Fruit fly (Drosophila melanogaster) whole organism, embryonic: Measurements from ENCODE around the gene rasp.

Experiments used
- Bgb ChIP-seq: fragments of 200-800 bp; sonication (Bioruptor generic); IDR thresholded peaks from 2 replicates; pipeline ENCODE4 v1.3.6; 2022; ENCODE audit warnings: missing biosample characterization, missing genetic modification characterization; ENCODE audit not compliant: partially characterized antibody
- Bteb2 ChIP-seq: fragments of 200-800 bp; sonication (Bioruptor generic); optimal IDR thresholded peaks from 2 replicates; lab custom pipeline; 2016; ENCODE audit warnings: missing biosample characterization, missing genetic modification characterization
- CG10321 ChIP-seq: fragments of 200-800 bp; sonication (Bioruptor generic); IDR thresholded peaks from 2 replicates; pipeline ENCODE4 v1.3.6; 2022; ENCODE audit warnings: missing biosample characterization, missing genetic modification characterization
- CG11504 ChIP-seq: fragments of 200-800 bp; sonication (Bioruptor generic); optimal IDR thresholded peaks from 3 replicates; lab custom pipeline; 2019; ENCODE audit warnings: missing biosample characterization, mild to moderate bottlenecking, missing genetic modification characterization, moderate library complexity
- CG18476 ChIP-seq: fragments of 200-800 bp; sonication (Bioruptor generic); optimal IDR thresholded peaks from 2 replicates; lab custom pipeline; 2016; ENCODE audit warnings: missing biosample characterization, mild to moderate bottlenecking, missing genetic modification characterization
- CG2116 ChIP-seq: fragments of 200-800 bp; sonication (Bioruptor generic); optimal IDR thresholded peaks from 3 replicates; lab custom pipeline; 2018; ENCODE audit warnings: missing biosample characterization, mild to moderate bottlenecking, missing genetic modification characterization
- CG2129 ChIP-seq: fragments of 200-800 bp; sonication (Bioruptor generic); IDR thresholded peaks from 2 replicates; pipeline ENCODE4 v1.3.6; 2022; ENCODE audit warnings: missing biosample characterization, missing genetic modification characterization; ENCODE audit not compliant: partially characterized antibody
- CG32532 ChIP-seq: fragments of 200-800 bp; sonication (Bioruptor generic); IDR thresholded peaks from 2 replicates; pipeline ENCODE4 v1.3.6; 2022; ENCODE audit warnings: missing biosample characterization, missing genetic modification characterization
- CG3847 ChIP-seq: fragments of 200-800 bp; sonication (Bioruptor generic); IDR thresholded peaks from 2 replicates; pipeline ENCODE4 v1.3.6; 2022; ENCODE audit warnings: missing biosample characterization, missing genetic modification characterization
- CG4282 ChIP-seq: fragments of 200-800 bp; sonication (Bioruptor generic); optimal IDR thresholded peaks from 2 replicates; lab custom pipeline; 2016; ENCODE audit warnings: missing biosample characterization, missing genetic modification characterization
- CG4854 ChIP-seq: fragments of 200-800 bp; sonication (Bioruptor generic); optimal IDR thresholded peaks from 2 replicates; lab custom pipeline; 2016; ENCODE audit warnings: missing biosample characterization, missing genetic modification characterization, inconsistent platforms
- CG6791 ChIP-seq: fragments of 200-800 bp; sonication (Bioruptor generic); IDR thresholded peaks from 3 replicates; pipeline ENCODE4 v1.3.6; 2022; ENCODE audit warnings: missing biosample characterization, missing genetic modification characterization; ENCODE audit not compliant: partially characterized antibody
- CG6813 ChIP-seq: fragments of 200-800 bp; sonication (Bioruptor generic); optimal IDR thresholded peaks from 2 replicates; lab custom pipeline; 2017; ENCODE audit warnings: missing biosample characterization, missing genetic modification characterization, mild to moderate bottlenecking, moderate library complexity, missing genetic modification reagents
- Chrac-16 ChIP-seq: fragments of 200-800 bp; sonication (Bioruptor generic); optimal IDR thresholded peaks from 3 replicates; lab custom pipeline; 2016; ENCODE audit warnings: missing biosample characterization, missing genetic modification characterization
- Dbx ChIP-seq: fragments of 200-800 bp; sonication (Bioruptor generic); IDR thresholded peaks from 3 replicates; pipeline ENCODE4 v1.3.6; 2022; ENCODE audit warnings: missing biosample characterization, missing genetic modification characterization
- Ets65A ChIP-seq: fragments of 200-800 bp; sonication (Bioruptor generic); peaks from one replicate; lab custom pipeline; 2016; ENCODE audit warnings: missing biosample characterization, missing genetic modification characterization
- Fer1 ChIP-seq: fragments of 200-800 bp; sonication (Bioruptor generic); optimal IDR thresholded peaks from 2 replicates; lab custom pipeline; 2017; ENCODE audit warnings: missing biosample characterization, mild to moderate bottlenecking, missing genetic modification characterization
- Gsc ChIP-seq: fragments of 200-800 bp; sonication (Bioruptor generic); IDR thresholded peaks from 2 replicates; pipeline ENCODE4 v1.3.6; 2022; ENCODE audit warnings: missing biosample characterization, missing genetic modification characterization
- Gug ChIP-seq: fragments of 200-800 bp; sonication (Bioruptor generic); IDR thresholded peaks from 4 replicates; pipeline ENCODE4 v1.3.6; 2022; ENCODE audit warnings: missing biosample characterization, missing genetic modification characterization
- HmgD ChIP-seq: fragments of 200-800 bp; sonication (Bioruptor generic); optimal IDR thresholded peaks from 3 replicates; lab custom pipeline; 2016; ENCODE audit warnings: missing biosample characterization, missing genetic modification characterization
- Hr78 ChIP-seq, 2 experiments: fragments of 200-800 bp in 1 of 2; fragments of >200 bp in 1 of 2; sonication (Bioruptor generic) in 1 of 2; optimal IDR thresholded peaks; 2 replicates each; lab custom pipeline; 2017 to 2019; ENCODE audit warnings: missing biosample characterization in 2 of 2, missing genetic modification characterization in 2 of 2, mild to moderate bottlenecking in 1 of 2, moderate library complexity in 1 of 2
- Med ChIP-seq: fragments of 200-800 bp; sonication (Bioruptor generic); peaks from one replicate; lab custom pipeline; 2016; ENCODE audit warnings: missing biosample characterization, missing genetic modification characterization, mild to moderate bottlenecking, inconsistent platforms, moderate library complexity
- Pdp1 ChIP-seq, 2 experiments: fragments of 200-800 bp; sonication (Bioruptor generic); optimal IDR thresholded peaks; 3 replicates each; lab custom pipeline; 2016; ENCODE audit warnings: missing biosample characterization in 2 of 2, missing genetic modification characterization in 2 of 2, mild to moderate bottlenecking in 1 of 2, moderate library complexity in 1 of 2
- Scr ChIP-seq: fragments of 200-800 bp; sonication (Bioruptor generic); IDR thresholded peaks from 2 replicates; pipeline ENCODE4 v1.3.6; 2022; ENCODE audit warnings: missing biosample characterization, missing genetic modification characterization; ENCODE audit not compliant: partially characterized antibody
- Sox102F ChIP-seq: fragments of 200-800 bp; sonication (Bioruptor generic); optimal IDR thresholded peaks from 2 replicates; lab custom pipeline; 2018; ENCODE audit warnings: missing biosample characterization, mild to moderate bottlenecking, missing genetic modification characterization, moderate library complexity
- ara ChIP-seq: fragments of 200-800 bp; sonication (Bioruptor generic); IDR thresholded peaks from 2 replicates; pipeline ENCODE4 v1.3.6; 2022; ENCODE audit warnings: missing biosample characterization, missing genetic modification characterization
- bcd ChIP-seq: fragments of 200-800 bp; sonication (Bioruptor generic); optimal IDR thresholded peaks from 2 replicates; lab custom pipeline; 2017; ENCODE audit warnings: missing biosample characterization, mild to moderate bottlenecking, missing genetic modification characterization
- br ChIP-seq: fragments of >200 bp; optimal IDR thresholded peaks from 2 replicates; lab custom pipeline; 2017
- cg ChIP-seq: fragments of 200-800 bp; sonication (Bioruptor generic); optimal IDR thresholded peaks from 3 replicates; lab custom pipeline; 2019; ENCODE audit warnings: missing biosample characterization, mild to moderate bottlenecking, missing genetic modification characterization, moderate library complexity
- croc ChIP-seq: fragments of 200-800 bp; sonication (Bioruptor generic); conservative IDR thresholded peaks from 3 replicates; pipeline ENCODE4 v1.3.6; 2022; ENCODE audit warnings: missing biosample characterization, missing genetic modification characterization
- crol ChIP-seq: fragments of 200-800 bp; sonication (Bioruptor generic); IDR thresholded peaks from 2 replicates; pipeline ENCODE4 v1.3.6; 2022; ENCODE audit warnings: missing biosample characterization, missing genetic modification characterization
- cwo ChIP-seq: fragments of 200-800 bp; sonication (Bioruptor generic); optimal IDR thresholded peaks from 3 replicates; lab custom pipeline; 2017; ENCODE audit warnings: missing biosample characterization, missing genetic modification characterization, mild to moderate bottlenecking, moderate library complexity, missing genetic modification reagents
- dpn ChIP-seq, 2 experiments: fragments of 200-800 bp; sonication (Bioruptor generic); optimal IDR thresholded peaks; 3 replicates each; lab custom pipeline; 2016; ENCODE audit warnings: missing biosample characterization in 2 of 2, missing genetic modification characterization in 2 of 2
- gcm ChIP-seq: fragments of 200-800 bp; sonication (Bioruptor generic); optimal IDR thresholded peaks from 2 replicates; lab custom pipeline; 2019; ENCODE audit warnings: missing biosample characterization, mild to moderate bottlenecking, missing genetic modification characterization, moderate library complexity
- gsb-n ChIP-seq: fragments of 200-800 bp; sonication (Bioruptor generic); optimal IDR thresholded peaks from 3 replicates; lab custom pipeline; 2018; ENCODE audit warnings: missing biosample characterization, mild to moderate bottlenecking, missing genetic modification characterization
- ham ChIP-seq: fragments of 200-800 bp; sonication (Bioruptor generic); IDR thresholded peaks from 2 replicates; pipeline ENCODE4 v1.3.6; 2022; ENCODE audit warnings: missing biosample characterization, missing genetic modification characterization
- ind ChIP-seq: fragments of 200-800 bp; sonication (Bioruptor generic); optimal IDR thresholded peaks from 3 replicates; lab custom pipeline; 2016; ENCODE audit warnings: missing biosample characterization, missing genetic modification characterization
- kni ChIP-seq: fragments of 200-800 bp; sonication (Bioruptor generic); optimal IDR thresholded peaks from 3 replicates; lab custom pipeline; 2017; ENCODE audit warnings: mild to moderate bottlenecking, missing biosample characterization, missing genetic modification reagents, missing genetic modification characterization
- nmo ChIP-seq: fragments of 200-800 bp; sonication (Bioruptor generic); optimal IDR thresholded peaks from 2 replicates; lab custom pipeline; 2018; ENCODE audit warnings: missing biosample characterization, mild to moderate bottlenecking, missing genetic modification characterization, moderate library complexity
- rib ChIP-seq: fragments of 200-800 bp; sonication (Bioruptor generic); IDR thresholded peaks from 2 replicates; pipeline ENCODE4 v1.3.6; 2022; ENCODE audit warnings: missing biosample characterization, missing genetic modification characterization
- run ChIP-seq: fragments of 200-800 bp; sonication (Bioruptor generic); optimal IDR thresholded peaks from 3 replicates; lab custom pipeline; 2018; ENCODE audit warnings: missing biosample characterization, mild to moderate bottlenecking, missing genetic modification characterization
- schlank ChIP-seq: fragments of 200-800 bp; sonication (Bioruptor generic); optimal IDR thresholded peaks from 2 replicates; lab custom pipeline; 2018; ENCODE audit warnings: missing biosample characterization, mild to moderate bottlenecking, missing genetic modification characterization
- sens ChIP-seq: fragments of 200-800 bp; sonication (Bioruptor generic); peaks from one replicate; lab custom pipeline; 2016; ENCODE audit warnings: missing biosample characterization, missing genetic modification characterization
- slou ChIP-seq: fragments of 200-800 bp; sonication (Bioruptor generic); optimal IDR thresholded peaks from 3 replicates; lab custom pipeline; 2016; ENCODE audit warnings: missing biosample characterization, missing genetic modification characterization
- ssp ChIP-seq: fragments of 200-800 bp; sonication (Bioruptor generic); IDR thresholded peaks from 2 replicates; pipeline ENCODE4 v1.3.6; 2022; ENCODE audit warnings: missing biosample characterization, missing genetic modification characterization
- stc ChIP-seq: fragments of 200-800 bp; sonication (Bioruptor generic); IDR thresholded peaks from 2 replicates; pipeline ENCODE4 v1.3.6; 2022; ENCODE audit warnings: missing biosample characterization, missing genetic modification characterization
- z ChIP-seq: fragments of 200-800 bp; sonication (Bioruptor generic); IDR thresholded peaks from 3 replicates; pipeline ENCODE4 v1.3.6; 2022; ENCODE audit warnings: missing biosample characterization, missing genetic modification characterization
- zen ChIP-seq: fragments of 200-800 bp; sonication (Bioruptor generic); optimal IDR thresholded peaks from 3 replicates; lab custom pipeline; 2018; ENCODE audit warnings: missing biosample characterization, mild to moderate bottlenecking, missing genetic modification characterization, moderate library complexity
- zfh2 ChIP-seq: fragments of 200-800 bp; sonication (Bioruptor generic); optimal IDR thresholded peaks from 2 replicates; lab custom pipeline; 2016; ENCODE audit warnings: missing biosample characterization, missing genetic modification characterization

Gene rasp

dm6 chr3L:3125649-3126130 lies 36.3 kb upstream of the rasp start:
- peak; percentile 3 for TF ChIP-seq Sox102F (GFP tag; lab: Kevin White, UChicago)
- TF ChIP-seq Pdp1 (GFP tag; optimal IDR thresholded peaks at IDR 0.05; lab: Kevin White, UChicago) = peak in 1 of 2 experiments; percentile 39
- TF ChIP-seq zfh2 = no peak
- peak; percentile 47 for TF ChIP-seq sens
- TF ChIP-seq Med (GFP tag; lab: Kevin White, UChicago) = peak; percentile 61

DNA sequence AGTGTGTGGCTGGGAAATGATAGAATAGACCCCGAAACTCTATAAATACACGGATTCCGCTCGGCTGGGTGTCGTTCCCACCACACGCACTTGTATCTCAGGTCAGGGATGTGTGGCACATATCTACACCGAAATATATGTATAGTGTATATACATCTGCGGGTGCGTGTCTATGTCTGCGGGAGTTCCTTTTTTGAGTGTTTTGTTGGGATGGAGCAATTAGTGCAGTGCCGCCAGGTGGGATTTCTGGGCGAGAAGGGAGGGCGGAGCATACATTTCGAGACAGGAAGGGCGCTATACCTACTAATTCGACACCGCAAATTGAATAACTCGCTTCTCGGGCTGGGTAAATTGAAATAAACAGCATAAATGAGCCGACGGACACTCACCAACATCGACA lies 35.5 kb upstream of the rasp start:
- TF ChIP-seq Gsc (GFP tag; lab: Robert Waterston, UW) = no peak
- TF ChIP-seq Gug (GFP tag; lab: Robert Waterston, UW) = no peak
- TF ChIP-seq Med (GFP tag; lab: Kevin White, UChicago) = peak; percentile 72
- 0 out of 3 replicates have a peak, but pooled peaks have one; percentile 41 for TF ChIP-seq z (GFP tag; lab: Robert Waterston, UW)
- TF ChIP-seq Fer1 (GFP tag; lab: Kevin White, UChicago) = no peak
- no peak for TF ChIP-seq schlank (tag; lab: Kevin White, UChicago)
- TF ChIP-seq slou (GFP tag; lab: Kevin White, UChicago) = no peak
- TF ChIP-seq br (lab: Kevin White, UChicago) = no peak
- no peak for TF ChIP-seq Scr
- peak; percentile 1 for TF ChIP-seq cg (GFP tag; lab: Kevin White, UChicago)
- peak; percentile 19; the same call in 1 of the 2 replicates for TF ChIP-seq crol (GFP tag; lab: Robert Waterston, UW)
- 0 out of 2 replicates have a peak, but pooled peaks have one; percentile 26 for TF ChIP-seq stc (GFP tag; lab: Robert Waterston, UW)
- peak; percentile 35 for TF ChIP-seq zen
- no peak for TF ChIP-seq Bteb2 (GFP tag; lab: Kevin White, UChicago)
- no peak for TF ChIP-seq Ets65A
- TF ChIP-seq nmo (GFP tag; lab: Kevin White, UChicago) = no peak
- TF ChIP-seq CG6791 (GFP tag; lab: Robert Waterston, UW) = no peak
- no peak for TF ChIP-seq HmgD (GFP tag; lab: Kevin White, UChicago)
- TF ChIP-seq Dbx (GFP tag; lab: Robert Waterston, UW) = no peak
- TF ChIP-seq ara = no peak
- peak; percentile 53 for TF ChIP-seq gcm (GFP tag; lab: Kevin White, UChicago)
- no peak for TF ChIP-seq ssp (GFP tag; lab: Robert Waterston, UW)

- TF ChIP-seq CG2129 (GFP tag; lab: Robert Waterston, UW) = no peak
- peak; percentile 79 for TF ChIP-seq bcd (GFP tag; lab: Kevin White, UChicago)
- no peak for TF ChIP-seq Hr78 (GFP tag; optimal IDR thresholded peaks at IDR 0.05; lab: Kevin White, UChicago)
- TF ChIP-seq CG4854 (GFP tag; lab: Kevin White, UChicago) = peak; percentile 18
- peak; percentile 63 for TF ChIP-seq CG32532 (GFP tag; lab: Robert Waterston, UW)
- no peak for TF ChIP-seq ind (GFP tag; lab: Kevin White, UChicago)
- TF ChIP-seq gsb-n (tag; lab: Kevin White, UChicago) = peak; percentile 67
- TF ChIP-seq CG3847 (GFP tag; lab: Robert Waterston, UW) = 0 out of 2 replicates have a peak, but pooled peaks have one; percentile 28
- no peak for TF ChIP-seq CG18476 (GFP tag; lab: Kevin White, UChicago)
- no peak for TF ChIP-seq ham (GFP tag; lab: Robert Waterston, UW)
- peak; percentile 48 for TF ChIP-seq CG6813 (GFP tag; lab: Kevin White, UChicago)
- TF ChIP-seq CG10321 (GFP tag; lab: Robert Waterston, UW) = no peak
- TF ChIP-seq Sox102F (GFP tag; lab: Kevin White, UChicago) = no peak
- TF ChIP-seq Chrac-16 = no peak
- TF ChIP-seq Bgb = peak; percentile 47; the same call in 1 of the 2 replicates
- TF ChIP-seq dpn (GFP tag; optimal IDR thresholded peaks at IDR 0.05; lab: Kevin White, UChicago) = peak in 1 of 2 experiments; percentile 43
- TF ChIP-seq cwo (GFP tag; lab: Kevin White, UChicago) = peak; percentile 17
- TF ChIP-seq rib = no peak
- TF ChIP-seq CG4282 (GFP tag; lab: Kevin White, UChicago) = no peak
- TF ChIP-seq kni (GFP tag; lab: Kevin White, UChicago) = peak; percentile 83
- TF ChIP-seq run (tag; lab: Kevin White, UChicago) = no peak
- peak; percentile 76 for TF ChIP-seq CG2116
- peak; percentile 72 for TF ChIP-seq CG11504 (tag; lab: Kevin White, UChicago)
- no peak for TF ChIP-seq croc (GFP tag; lab: Robert Waterston, UW)
Observed at dm6 chr3L:3127544-3127943, 34.4 kb upstream of the rasp start, which contains the start of gene promL. Gene promL, minus strand, starts transcription at chr3L:3127724.
